Fruit fly (Drosophila melanogaster): ENCODE measurements around the gene CG2310.
A peak's percentile ranks its signal among the peaks of the same experiment; 100 is the strongest.

CG2310 gene

DNA sequence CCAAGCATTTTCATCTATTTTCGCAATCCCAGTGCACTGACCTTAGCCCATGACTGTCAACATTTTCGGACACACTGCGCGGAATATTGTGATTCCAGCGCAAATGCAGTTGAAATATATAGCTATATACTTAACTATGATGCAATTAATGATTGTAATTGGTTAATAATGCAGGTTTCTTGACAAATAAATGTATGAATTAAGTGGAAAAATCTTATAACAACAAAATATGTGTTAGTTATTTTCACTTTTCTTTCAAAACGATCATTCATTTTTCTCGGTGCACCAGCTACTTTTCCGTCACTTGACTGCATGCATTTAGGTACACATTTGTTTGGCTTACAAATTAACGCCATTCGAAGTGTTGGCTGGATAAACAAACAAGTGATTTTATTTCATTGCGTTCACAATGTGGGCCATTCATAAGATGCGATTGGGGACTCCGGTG, 34.6 kb downstream of the CG2310 start (continued):
- TF ChIP-seq bab2 (GFP tag; optimal IDR thresholded peaks at IDR 0.05) (peak; percentile 57), B-H2 (GFP tag; optimal IDR thresholded peaks at IDR 0.05) (no peak), oc (tag; optimal IDR thresholded peaks at IDR 0.05) (peak; percentile 53), danr (GFP tag; IDR thresholded peaks at IDR 0.05) (no peak), chif (GFP tag; optimal IDR thresholded peaks at IDR 0.05) (peak; percentile 29 to 56), pros (GFP tag; optimal IDR thresholded peaks at IDR 0.05) (no peak), wek (GFP tag; optimal IDR thresholded peaks at IDR 0.05) (peak; percentile 34), CG6813 (GFP tag; optimal IDR thresholded peaks at IDR 0.05) (peak; percentile 19), CG2120 (GFP tag; optimal IDR thresholded peaks at IDR 0.05) (no peak), Doc3 (GFP tag; IDR thresholded peaks at IDR 0.05; ENCODE audit: partially characterized antibody) (no peak), CG30403 (GFP tag; optimal IDR thresholded peaks at IDR 0.05) (peak; percentile 63), Atf-2 (GFP tag; optimal IDR thresholded peaks at IDR 0.05) (no peak), CG5180 (GFP tag; optimal IDR thresholded peaks at IDR 0.05) (peak; percentile 18), CG10274 (GFP tag; optimal IDR thresholded peaks at IDR 0.05) (no peak), Med (GFP tag) (peak; percentile 83), sqz (GFP tag; optimal IDR thresholded peaks at IDR 0.05) (peak; percentile 29), Mrtf (GFP tag; IDR thresholded peaks at IDR 0.05) (no peak), Abd-B (GFP tag; optimal IDR thresholded peaks at IDR 0.05) (peak; percentile 10), fd3F (GFP tag; optimal IDR thresholded peaks at IDR 0.05) (no peak), Hand (GFP tag; optimal IDR thresholded peaks at IDR 0.05) (no peak), CG5953 (GFP tag; IDR thresholded peaks at IDR 0.05) (no peak), sisA (GFP tag; IDR thresholded peaks at IDR 0.05) (peak; percentile 36; the same call in 1 of the 2 replicates), CG7987 (GFP tag; optimal IDR thresholded peaks at IDR 0.05) (peak; percentile 3), CG17385 (GFP tag; optimal IDR thresholded peaks at IDR 0.05) (peak; percentile 8), Dp (GFP tag; optimal IDR thresholded peaks at IDR 0.05) (no peak), sr (GFP tag; IDR thresholded peaks at IDR 0.05) (no peak), HLH4C (GFP tag; IDR thresholded peaks at IDR 0.05; ENCODE audit: partially characterized antibody) (no peak), sc (optimal IDR thresholded peaks at IDR 0.05) (no peak), sc (GFP tag; optimal IDR thresholded peaks at IDR 0.05) (peak; percentile 48), az2 (GFP tag; optimal IDR thresholded peaks at IDR 0.05) (peak; percentile 58), hkb (optimal IDR thresholded peaks at IDR 0.05) (no peak), hkb (GFP tag; IDR thresholded peaks at IDR 0.05) (no peak; the same call in 1 of the 2 replicates), da (GFP tag; optimal IDR thresholded peaks at IDR 0.05) (peak; percentile 43), hbn (GFP tag; IDR thresholded peaks at IDR 0.05; ENCODE audit: partially characterized antibody) (no peak), Optix (GFP tag; IDR thresholded peaks at IDR 0.05) (no peak), so (GFP tag; IDR thresholded peaks at IDR 0.05) (peak; percentile 12; the same call in 1 of the 3 replicates), YL-1 (GFP tag; optimal IDR thresholded peaks at IDR 0.05) (no peak), CG3407 (GFP tag; optimal IDR thresholded peaks at IDR 0.05) (peak; percentile 48), CG32767 (GFP tag; IDR thresholded peaks at IDR 0.05) (peak; percentile 48; the same call in 1 of the 2 replicates), gem (tag; optimal IDR thresholded peaks at IDR 0.05) (peak; percentile 80), CG13287 (GFP tag; IDR thresholded peaks at IDR 0.05; ENCODE audit: partially characterized antibody) (no peak), CG2202 (tag; optimal IDR thresholded peaks at IDR 0.05) (peak; percentile 64), cwo (GFP tag; optimal IDR thresholded peaks at IDR 0.05) (no peak), tio (GFP tag; optimal IDR thresholded peaks at IDR 0.05) (peak; percentile 45), NFAT (GFP tag; IDR thresholded peaks at IDR 0.05) (no peak), C15 (GFP tag; IDR thresholded peaks at IDR 0.05) (no peak), Nf-YA (GFP tag; IDR thresholded peaks at IDR 0.05) (peak; percentile 17; the same call in 1 of the 2 replicates), CG14441 (GFP tag; IDR thresholded peaks at IDR 0.05) (no peak), CTCF (GFP tag; optimal IDR thresholded peaks at IDR 0.05) (no peak), CG2199 (GFP tag; IDR thresholded peaks at IDR 0.05) (no peak), gt (GFP tag; IDR thresholded peaks at IDR 0.05) (no peak), chm (GFP tag; IDR thresholded peaks at IDR 0.05) (no peak)
